Worm (Caenorhabditis elegans) whole organism, young adult: Measurements from ENCODE around the gene irld-14.

ENCODE experiments used
- F23B12.7 ChIP-seq: sonication (generic microtip); optimal IDR thresholded peaks from 2 replicates; lab custom pipeline; 2017; ENCODE audit warnings: missing genetic modification characterization, mild to moderate bottlenecking, missing compliant biosample characterization, antibody characterized with exemption, moderate library complexity; ENCODE audit not compliant: insufficient read depth
- F37B4.10 ChIP-seq: fragments of 200-800 bp; sonication (Bioruptor generic); IDR thresholded peaks from 2 replicates; pipeline ENCODE4 v1.3.6; 2022; ENCODE audit warnings: missing genetic modification characterization, missing compliant biosample characterization
- F49E8.2 ChIP-seq: sonication (generic microtip); optimal IDR thresholded peaks from 3 replicates; lab custom pipeline; 2017; ENCODE audit warnings: missing genetic modification characterization, mild to moderate bottlenecking, missing compliant biosample characterization, antibody characterized with exemption, moderate library complexity; ENCODE audit not compliant: insufficient read depth
- F52B5.7 ChIP-seq: sonication (generic microtip); optimal IDR thresholded peaks from 2 replicates; lab custom pipeline; 2016; ENCODE audit warnings: mild to moderate bottlenecking, missing genetic modification characterization, missing compliant biosample characterization
- ccch-3 ChIP-seq: fragments of 200-800 bp; sonication (Bioruptor generic); optimal IDR thresholded peaks from 2 replicates; lab custom pipeline; 2018; ENCODE audit warnings: mild to moderate bottlenecking, missing genetic modification characterization, missing compliant biosample characterization
- lin-26 ChIP-seq: fragments of 200-800 bp; sonication (Bioruptor generic); IDR thresholded peaks from 2 replicates; pipeline ENCODE4 v1.3.6; 2022; ENCODE audit warnings: missing genetic modification reagents, missing genetic modification characterization, missing compliant biosample characterization
- mcd-1 ChIP-seq: fragments of 200-800 bp; sonication (Bioruptor generic); IDR thresholded peaks from 2 replicates; pipeline ENCODE4 v1.3.6; 2022; ENCODE audit warnings: missing genetic modification reagents, missing genetic modification characterization, missing compliant biosample characterization
- nhr-120 ChIP-seq: fragments of 200-800 bp; sonication (Bioruptor generic); IDR thresholded peaks from 2 replicates; pipeline ENCODE4 v1.3.6; 2022; ENCODE audit warnings: missing genetic modification characterization, missing compliant biosample characterization
- snpc-4 ChIP-seq, 5 experiments: fragments of 150-350 bp in 1 of 5; sonication (generic microtip) in 4 of 5; optimal IDR thresholded peaks; 2 replicates each; lab custom pipeline; 2014 to 2018; ENCODE audit warnings: missing genetic modification characterization in 5 of 5, missing biosample characterization in 3 of 5, antibody characterized with exemption in 2 of 5, mild to moderate bottlenecking in 2 of 5, missing compliant biosample characterization in 2 of 5, missing genotype in 2 of 5, moderate library complexity in 2 of 5, missing genetic modification reagents in 1 of 5
- somi-1 ChIP-seq: fragments of 200-800 bp; sonication (Bioruptor generic); optimal IDR thresholded peaks from 2 replicates; lab custom pipeline; 2018; ENCODE audit warnings: mild to moderate bottlenecking, missing genetic modification characterization, missing compliant biosample characterization
- xnd-1 ChIP-seq: sonication (generic microtip); optimal IDR thresholded peaks from 2 replicates; lab custom pipeline; 2016; ENCODE audit warnings: missing genotype, missing genetic modification reagents, missing genetic modification characterization, missing compliant biosample characterization

ce11 chrV:15020732-15021131, 24.4 kb downstream of the irld-14 start, which contains the start of gene F14H8.5:
- TF ChIP-seq nhr-120 (GFP tag; lab: Robert Waterston, UW) = no peak
- no peak for TF ChIP-seq F52B5.7 (tag; lab: Kevin White, UChicago)
- no peak for TF ChIP-seq snpc-4 (GFP tag; optimal IDR thresholded peaks at IDR 0.05; lab: Kevin White, UChicago)
- no peak for TF ChIP-seq snpc-4 (tag; optimal IDR thresholded peaks at IDR 0.05; lab: Kevin White, UChicago)
- TF ChIP-seq F49E8.2 (tag; lab: Kevin White, UChicago) = no peak
- TF ChIP-seq mcd-1 (GFP tag; lab: Robert Waterston, UW) = no peak
- TF ChIP-seq ccch-3 (GFP tag; lab: Kevin White, UChicago) = no peak
- TF ChIP-seq F37B4.10 (GFP tag; lab: Robert Waterston, UW) = no peak
- TF ChIP-seq xnd-1 (tag; lab: Kevin White, UChicago) = no peak
- TF ChIP-seq F23B12.7 (tag; lab: Kevin White, UChicago) = no peak
- no peak for TF ChIP-seq lin-26 (GFP tag; lab: Robert Waterston, UW)
- no peak for TF ChIP-seq somi-1 (GFP tag; lab: Kevin White, UChicago)
